Worm (Caenorhabditis elegans): Measurements from ENCODE around the gene sri-36.
"Not testable (repeated sequence)": the region's sequence is repeated elsewhere in the genome, so short reads cannot be mapped to it uniquely, and the experiment has no call there.

Gene sri-36

DNA sequence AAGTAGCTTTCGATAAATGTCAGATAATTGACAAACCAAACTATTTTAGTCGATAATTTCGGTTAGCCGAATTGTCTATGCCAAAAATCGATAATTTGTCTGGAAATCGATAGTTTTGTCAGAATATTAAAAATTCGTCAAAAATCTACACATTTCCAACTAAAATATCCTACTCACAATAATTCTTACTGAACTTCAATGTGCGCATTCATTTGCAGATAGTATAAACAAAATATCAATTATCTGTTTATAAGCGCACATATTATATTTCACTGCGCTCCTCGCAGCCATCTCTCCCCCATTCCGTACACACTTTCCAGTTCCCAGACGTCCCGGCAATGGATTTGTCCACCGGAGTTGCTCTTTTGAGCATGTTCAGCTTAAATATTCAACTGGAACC, 39.4 kb upstream of the sri-36 start, which contains the start of gene lgc-28:
Gene lgc-28, plus strand, starts transcription at position 301 of the 400 bp plus-strand sequence.
- TF ChIP-seq C34F6.9 (tag; optimal IDR thresholded peaks at IDR 0.05): no peak
- TF ChIP-seq nhr-11 (tag; optimal IDR thresholded peaks at IDR 0.05): no peak
- TF ChIP-seq ama-1 (optimal IDR thresholded peaks at IDR 0.05): no peak
- no peak for TF ChIP-seq elt-3 (tag; optimal IDR thresholded peaks at IDR 0.05)
- TF ChIP-seq gmeb-1 (tag; optimal IDR thresholded peaks at IDR 0.05): no peak
- no peak for TF ChIP-seq ceh-82 (tag; optimal IDR thresholded peaks at IDR 0.05)
- no peak for TF ChIP-seq lsy-2 (tag; optimal IDR thresholded peaks at IDR 0.05)
- TF ChIP-seq sma-9 (GFP tag; optimal IDR thresholded peaks at IDR 0.05): no peak
- TF ChIP-seq sma-9 (tag; optimal IDR thresholded peaks at IDR 0.05): no peak
- no peak for TF ChIP-seq ztf-11 (tag; optimal IDR thresholded peaks at IDR 0.05)
- no peak for TF ChIP-seq ztf-1 (GFP tag; conservative IDR thresholded peaks at IDR 0.05)
- TF ChIP-seq ZK546.5 (tag; optimal IDR thresholded peaks at IDR 0.05): no peak
- no peak for TF ChIP-seq unc-39 (tag; optimal IDR thresholded peaks at IDR 0.05)
- no peak for TF ChIP-seq crh-2 (tag; optimal IDR thresholded peaks at IDR 0.05)
- no peak for TF ChIP-seq lin-13 (GFP tag; optimal IDR thresholded peaks at IDR 0.05)
- no peak for TF ChIP-seq peb-1 (tag; optimal IDR thresholded peaks at IDR 0.05)

DNA sequence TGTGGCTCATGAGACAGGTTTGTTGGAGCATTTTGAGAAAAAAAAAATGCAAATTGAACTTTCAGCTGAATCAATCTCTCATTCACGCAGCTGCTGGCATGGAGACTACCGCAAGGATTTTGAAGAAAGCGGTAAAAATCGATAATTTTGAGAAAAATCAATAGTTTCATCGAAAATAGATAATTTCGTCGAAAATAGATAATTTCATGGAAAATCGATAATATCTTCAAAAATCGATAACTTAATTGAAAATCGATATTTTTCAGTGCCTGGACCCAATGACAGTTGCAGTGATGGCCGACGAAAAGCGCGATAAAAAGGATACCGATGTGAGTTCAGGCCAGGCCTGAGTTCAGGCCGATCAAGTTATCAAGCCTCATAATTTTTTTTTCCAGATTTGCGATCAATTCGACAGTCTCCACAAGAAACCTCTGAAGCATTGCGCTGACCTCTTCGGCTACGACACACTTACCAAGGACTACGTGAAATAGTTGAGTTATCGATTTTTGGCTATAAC, 37.6 kb upstream of the sri-36 start, which contains the start of gene D2062.4:
Gene D2062.4, plus strand, starts transcription at position 467 of the 517 bp plus-strand sequence.
- not testable (repeated sequence) for TF ChIP-seq lin-11, elt-3, nhr-129 (tag; optimal IDR thresholded peaks at IDR 0.05)

DNA sequence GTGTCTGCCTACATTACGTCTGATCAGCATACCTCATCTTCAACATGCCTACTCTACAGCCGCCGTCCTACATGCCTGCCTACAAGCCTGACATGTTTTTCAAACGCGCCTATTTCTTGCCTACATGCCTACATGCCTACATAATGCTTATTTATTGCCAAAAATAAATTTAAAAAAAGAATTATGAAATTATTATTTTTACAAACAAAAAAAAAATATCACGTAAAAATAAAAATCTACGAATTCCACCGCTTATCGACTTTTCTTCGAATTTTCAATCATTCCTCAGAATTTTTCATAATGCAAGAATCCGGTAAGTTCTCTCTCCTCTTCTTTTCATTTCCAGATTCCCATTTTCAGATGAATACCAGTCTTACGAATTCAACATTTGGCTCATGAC, 37.1 kb upstream of the sri-36 start, which contains the start of gene D2062.5:
Gene D2062.5, plus strand, starts transcription at position 301 of the 400 bp plus-strand sequence.
- no peak for TF ChIP-seq sma-9 (GFP tag; optimal IDR thresholded peaks at IDR 0.05)
- no peak for TF ChIP-seq sma-9 (tag; optimal IDR thresholded peaks at IDR 0.05)
- no peak for TF ChIP-seq sem-4 (tag; optimal IDR thresholded peaks at IDR 0.05)
- no peak for TF ChIP-seq ama-1 (optimal IDR thresholded peaks at IDR 0.05)
- TF ChIP-seq unc-55 (GFP tag; optimal IDR thresholded peaks at IDR 0.05): no peak
- no peak for TF ChIP-seq F13H6.1 (tag; optimal IDR thresholded peaks at IDR 0.05)
- no peak for TF ChIP-seq peb-1 (tag; optimal IDR thresholded peaks at IDR 0.05)
- no peak for TF ChIP-seq alr-1 (tag; optimal IDR thresholded peaks at IDR 0.05)
- TF ChIP-seq nhr-11 (tag; optimal IDR thresholded peaks at IDR 0.05): no peak
- TF ChIP-seq nhr-25 (tag; optimal IDR thresholded peaks at IDR 0.05): no peak
- TF ChIP-seq sma-3 (GFP tag; optimal IDR thresholded peaks at IDR 0.05): no peak
- TF ChIP-seq fos-1 (tag; optimal IDR thresholded peaks at IDR 0.05): no peak
- no peak for TF ChIP-seq elt-3 (tag; optimal IDR thresholded peaks at IDR 0.05)
- no peak for TF ChIP-seq gmeb-1 (tag; optimal IDR thresholded peaks at IDR 0.05)
- no peak for TF ChIP-seq lin-13 (GFP tag; optimal IDR thresholded peaks at IDR 0.05)
- TF ChIP-seq ztf-1 (GFP tag; conservative IDR thresholded peaks at IDR 0.05): no peak
- TF ChIP-seq unc-39 (tag; optimal IDR thresholded peaks at IDR 0.05): no peak
- TF ChIP-seq ztf-4 (tag; optimal IDR thresholded peaks at IDR 0.05): no peak
- TF ChIP-seq nhr-6 (tag; optimal IDR thresholded peaks at IDR 0.05): no peak
- no peak for TF ChIP-seq nhr-77 (tag; optimal IDR thresholded peaks at IDR 0.05)

ce11 chrII:2619148-2619547, 33.8 kb upstream of the sri-36 start, which contains the start of gene msrp-6:
Gene msrp-6 (plus strand): TSS chrII:2619448.
- TF ChIP-seq skn-1, alr-1, elt-1 (tag; optimal IDR thresholded peaks at IDR 0.05): not testable (repeated sequence)

DNA sequence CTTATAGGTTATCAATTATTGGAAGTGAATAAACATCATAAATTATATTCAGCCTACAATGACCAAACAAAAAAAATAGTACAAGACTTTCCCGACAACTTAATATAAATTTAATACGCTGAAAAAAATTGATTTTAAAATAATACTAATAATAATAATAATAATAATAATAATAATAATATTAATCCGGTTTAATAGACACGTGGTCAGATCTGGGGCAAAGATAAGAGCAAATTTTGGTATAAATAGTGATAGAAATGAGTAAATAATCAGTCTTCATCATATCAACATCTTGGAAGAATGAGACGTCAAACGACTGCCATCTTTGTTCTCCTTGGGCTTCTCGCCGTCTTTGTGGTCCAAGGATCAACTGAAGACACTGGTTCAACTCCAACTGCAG, 31.2 kb upstream of the sri-36 start, which contains the start of gene msrp-5:
Gene msrp-5, plus strand, starts transcription at position 301 of the 400 bp plus-strand sequence.
- TF ChIP-seq ceh-16, mdl-1, gmeb-1 (tag; optimal IDR thresholded peaks at IDR 0.05): not testable (repeated sequence)

DNA sequence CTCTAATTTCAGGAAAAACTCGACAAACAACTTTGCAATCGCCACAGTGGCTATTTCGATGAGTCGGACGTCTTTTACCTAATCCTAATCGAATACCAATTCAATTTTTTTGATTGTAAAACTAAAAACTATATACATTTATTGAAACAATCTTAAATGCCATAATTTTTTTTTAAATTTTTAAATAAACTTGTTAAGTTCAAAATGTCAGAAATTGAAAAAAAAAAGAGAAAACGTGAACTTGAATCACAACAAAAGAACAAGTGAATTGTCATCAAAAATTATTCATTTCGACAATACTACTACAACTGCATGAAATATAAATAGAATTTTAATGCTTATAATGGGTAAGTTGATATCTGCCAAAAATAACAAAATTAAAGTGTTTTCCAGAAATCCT, 26.9 kb upstream of the sri-36 start, which contains the start of gene D2062.13:
Gene D2062.13, plus strand, starts transcription at position 301 of the 400 bp plus-strand sequence.
- not testable (repeated sequence) for TF ChIP-seq ceh-16 (tag; optimal IDR thresholded peaks at IDR 0.05); nhr-10 (tag; optimal IDR thresholded peaks at IDR 0.05); lin-13 (GFP tag; optimal IDR thresholded peaks at IDR 0.05)

Data from whole organism, L2 larva.